Fruit fly (Drosophila melanogaster) S2 (cell line): ENCODE results near the gene Trxr1.

ENCODE experiments used
- CG8478 ChIP-seq: fragments of >200 bp; optimal IDR thresholded peaks from 2 replicates; lab custom pipeline; 2018
- CTCF ChIP-seq, 2 experiments: fragments of >200 bp; optimal IDR thresholded peaks; 2 replicates each; lab custom pipeline; 2018

Trxr1 gene

DNA sequence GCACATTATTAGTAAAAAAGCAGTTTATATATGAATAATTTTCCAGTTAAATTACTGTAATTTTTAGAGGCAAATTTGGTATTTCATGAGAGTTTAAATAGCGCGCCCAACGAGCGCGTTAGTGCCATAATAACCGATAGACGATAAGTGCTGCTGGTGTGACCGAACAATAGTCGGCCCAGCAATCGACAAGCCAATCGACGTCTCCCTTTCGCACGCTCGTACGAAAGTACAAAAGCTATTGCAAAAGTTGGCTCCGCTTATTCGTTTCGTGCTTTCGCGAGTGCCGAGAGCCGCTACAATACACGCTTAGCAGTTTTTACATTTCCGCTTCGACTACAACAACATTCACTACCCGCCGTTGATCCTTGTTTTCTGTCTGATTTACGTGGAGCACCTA lies at the start of gene Trxr1:
Gene Trxr1 (plus strand): TSS at position 231 of the 400 bp plus-strand sequence.
- TF ChIP-seq CTCF (optimal IDR thresholded peaks at IDR 0.05; lab: Kevin White, UChicago) = no peak

DNA sequence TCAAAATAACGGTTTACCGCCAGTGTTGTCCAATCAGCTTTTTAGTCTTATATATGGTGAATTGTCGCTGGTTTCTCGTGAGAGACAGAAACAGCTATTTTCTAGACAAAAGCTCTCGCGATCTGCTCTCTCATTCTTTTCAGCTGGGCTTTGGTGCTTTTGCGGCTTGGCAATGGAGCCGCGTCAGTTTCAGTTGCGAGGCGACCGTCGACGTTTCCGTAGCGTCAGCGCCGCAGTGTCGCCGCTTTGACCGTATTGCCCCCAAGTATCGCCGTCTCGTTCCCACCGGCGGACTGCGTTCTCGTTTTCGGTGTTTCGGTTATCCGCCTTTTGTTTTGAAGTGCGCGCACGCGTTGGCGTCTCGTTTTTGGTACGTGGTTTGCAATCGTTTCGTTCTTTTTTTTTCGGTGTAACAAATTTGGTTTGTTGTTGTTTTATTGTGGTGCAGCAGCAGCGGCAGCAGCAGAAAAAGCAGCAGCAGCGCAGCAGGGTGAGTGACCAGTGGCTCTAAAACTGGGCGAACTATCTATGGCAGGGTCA lies 49.2 kb upstream of the Trxr1 start:
- no peak for TF ChIP-seq CTCF (optimal IDR thresholded peaks at IDR 0.05; lab: Kevin White, UChicago)
- TF ChIP-seq CG8478 (lab: Kevin White, UChicago) = no peak

DNA sequence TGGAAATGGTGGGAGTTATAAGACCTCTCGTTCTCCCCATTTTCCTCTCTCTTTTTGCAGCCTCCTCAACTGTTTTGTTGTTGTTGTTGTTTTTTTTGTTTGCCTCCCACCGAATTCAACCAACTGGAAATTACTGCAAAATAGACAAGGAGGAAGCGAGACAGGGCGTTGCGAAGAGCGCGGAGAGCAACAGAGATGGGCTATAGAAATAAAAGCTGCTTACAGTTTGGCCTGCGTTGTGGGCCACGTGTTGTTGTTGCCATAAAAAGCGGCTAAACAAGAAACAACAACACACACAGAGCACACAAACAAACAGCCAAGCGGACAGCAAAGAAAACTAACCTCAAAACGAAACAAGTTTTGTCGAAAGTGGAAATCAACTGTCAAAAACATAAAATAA lies 47.8 kb upstream of the Trxr1 start:
- no peak for TF ChIP-seq CG8478 (lab: Kevin White, UChicago)
- no peak for TF ChIP-seq CTCF (optimal IDR thresholded peaks at IDR 0.05; lab: Kevin White, UChicago)

DNA sequence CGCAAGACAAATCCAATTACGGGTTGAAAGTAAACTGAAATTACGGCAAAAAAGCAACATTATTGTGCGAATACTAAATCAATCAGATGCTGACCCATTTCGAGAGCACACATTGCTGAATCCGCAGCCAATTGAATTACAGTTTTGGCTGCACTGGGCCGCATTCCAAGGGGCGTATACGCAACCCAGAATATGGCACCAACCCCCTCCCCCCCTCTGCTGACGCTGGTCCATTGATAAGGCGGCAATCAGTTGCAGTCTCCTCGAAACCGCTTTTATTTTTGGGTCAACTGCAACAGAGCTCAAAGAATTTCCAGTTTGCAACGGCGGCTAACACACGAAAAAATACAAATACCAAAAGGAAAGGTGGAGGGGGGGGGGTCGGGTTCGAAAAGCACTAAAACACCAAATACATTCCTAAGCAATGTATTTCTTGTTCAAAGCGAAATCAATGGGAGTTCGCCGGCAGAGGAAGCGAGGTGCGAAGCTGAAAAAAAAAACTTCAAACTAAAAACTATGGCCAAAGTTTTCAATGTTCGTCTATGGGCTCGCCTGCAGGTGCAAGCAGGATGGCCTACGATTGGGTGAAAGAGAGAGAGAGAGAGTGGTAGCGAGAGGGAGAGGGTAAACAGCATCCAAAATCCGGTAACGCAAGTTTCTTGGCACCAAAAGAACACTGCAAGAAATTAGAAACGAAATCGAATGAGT lies 46.7 kb upstream of the Trxr1 start:
- no peak for TF ChIP-seq CG8478 (lab: Kevin White, UChicago)
- TF ChIP-seq CTCF (optimal IDR thresholded peaks at IDR 0.05; lab: Kevin White, UChicago) = no peak

DNA sequence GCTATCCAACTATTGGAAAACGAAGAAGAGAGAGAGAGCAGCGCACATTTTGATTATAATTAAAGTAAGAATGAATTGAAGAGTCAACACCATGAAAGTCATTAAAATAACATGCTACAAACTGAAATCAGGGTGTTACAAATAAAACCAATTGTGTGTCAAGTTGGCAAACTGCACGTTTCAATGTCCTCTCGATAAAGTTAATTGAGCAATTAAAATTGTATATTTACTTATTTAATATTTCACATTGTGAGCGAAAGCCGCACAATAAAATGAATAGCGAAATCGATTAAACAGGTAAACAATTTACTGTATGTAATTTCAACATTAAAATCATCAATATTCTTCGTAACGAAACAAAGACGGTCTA lies 46.2 kb upstream of the Trxr1 start:
- TF ChIP-seq CG8478 (lab: Kevin White, UChicago) = no peak
- TF ChIP-seq CTCF (optimal IDR thresholded peaks at IDR 0.05; lab: Kevin White, UChicago) = no peak

DNA sequence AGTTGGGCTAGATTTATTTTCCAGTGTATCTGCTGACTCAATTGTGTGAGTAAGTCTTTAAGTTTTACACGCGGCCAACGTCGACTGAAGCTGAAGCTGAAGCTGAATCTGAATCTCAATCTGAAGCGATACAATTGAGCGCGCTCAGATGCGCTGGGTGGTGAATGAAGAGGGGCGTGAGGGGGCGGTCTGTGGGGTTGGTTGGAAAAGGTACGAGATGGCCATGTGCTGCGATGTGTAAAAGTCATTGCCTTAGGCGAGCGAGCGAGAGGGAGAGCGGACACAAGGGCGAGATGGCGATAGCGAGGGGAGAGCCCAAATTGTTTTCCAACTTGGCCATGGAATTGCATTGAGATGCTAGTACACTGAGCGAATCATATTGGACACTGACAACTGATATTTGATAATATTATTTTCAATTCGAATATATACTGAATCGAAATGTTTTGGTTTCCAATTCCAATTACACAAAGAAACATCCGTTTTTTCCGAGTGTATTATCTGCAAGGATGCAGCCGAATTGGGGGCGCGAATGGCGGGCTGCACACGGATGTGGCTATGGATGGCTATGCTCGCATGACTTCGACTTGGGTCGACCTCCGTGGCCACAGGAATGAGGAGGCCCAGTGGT lies 45.6 kb upstream of the Trxr1 start:
- no peak for TF ChIP-seq CTCF (optimal IDR thresholded peaks at IDR 0.05; lab: Kevin White, UChicago)
- TF ChIP-seq CG8478 (lab: Kevin White, UChicago) = no peak

DNA sequence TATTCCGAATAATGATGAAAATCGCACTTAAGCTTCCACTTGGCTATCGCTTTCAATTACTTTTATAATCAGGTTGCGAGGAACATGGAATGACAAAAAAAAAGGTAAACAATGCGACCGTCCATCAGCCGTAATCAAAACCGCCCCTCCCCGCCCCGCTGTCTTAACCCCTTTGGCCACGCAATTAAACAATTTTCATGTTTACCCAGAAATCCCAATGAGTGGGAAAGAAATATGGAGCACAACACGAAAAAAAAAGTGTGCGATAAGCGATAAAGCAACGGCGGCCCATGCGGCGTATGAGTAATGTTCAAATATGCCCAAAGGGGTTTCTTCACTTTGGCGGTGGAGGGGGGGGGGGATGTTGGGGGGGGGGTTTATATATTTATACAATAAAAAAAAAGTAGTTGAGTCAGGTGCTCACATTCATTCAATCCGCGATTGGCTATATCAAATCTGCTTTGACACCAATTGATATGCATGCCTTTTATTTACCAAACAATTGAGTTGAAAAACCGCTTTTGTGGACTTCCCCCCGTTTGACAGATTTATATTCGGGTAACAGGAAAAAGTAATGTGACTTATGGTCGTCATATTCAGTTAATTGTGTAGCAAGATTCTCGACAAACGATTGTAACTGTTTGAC lies 43.3 kb upstream of the Trxr1 start:
- TF ChIP-seq CTCF (optimal IDR thresholded peaks at IDR 0.05; lab: Kevin White, UChicago) = no peak
- TF ChIP-seq CG8478 (lab: Kevin White, UChicago) = no peak

DNA sequence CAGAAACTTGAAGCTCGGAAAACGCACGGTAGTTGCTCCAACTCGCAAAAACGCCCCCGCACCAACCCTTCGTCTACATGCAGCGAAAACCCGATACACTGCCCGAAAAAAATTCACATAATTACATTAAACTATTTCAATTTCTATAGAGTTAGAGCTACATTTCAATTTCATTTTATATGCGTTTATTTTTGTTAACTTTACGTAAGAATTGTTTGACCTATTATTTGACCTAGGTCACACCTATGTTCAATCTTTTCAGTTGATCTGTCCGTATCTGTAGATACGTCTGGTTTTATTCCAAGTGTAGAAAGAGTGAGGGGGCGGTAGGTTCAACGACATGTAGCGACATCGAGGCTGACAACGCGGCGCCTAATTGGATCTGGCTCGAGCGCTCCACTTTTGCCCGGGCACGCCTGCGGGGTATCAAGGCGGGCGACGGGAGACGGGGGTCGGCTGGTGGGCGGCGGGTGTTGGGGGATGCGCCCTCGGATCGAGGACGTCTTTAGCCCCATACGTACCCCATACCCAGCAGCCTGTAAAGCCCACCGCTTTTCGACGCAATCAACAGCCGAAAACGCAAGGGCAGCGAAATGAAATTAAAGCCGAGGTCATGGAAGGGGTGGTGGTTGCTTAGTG lies 39.5 kb upstream of the Trxr1 start:
- no peak for TF ChIP-seq CG8478 (lab: Kevin White, UChicago)
- no peak for TF ChIP-seq CTCF (optimal IDR thresholded peaks at IDR 0.05; lab: Kevin White, UChicago)

DNA sequence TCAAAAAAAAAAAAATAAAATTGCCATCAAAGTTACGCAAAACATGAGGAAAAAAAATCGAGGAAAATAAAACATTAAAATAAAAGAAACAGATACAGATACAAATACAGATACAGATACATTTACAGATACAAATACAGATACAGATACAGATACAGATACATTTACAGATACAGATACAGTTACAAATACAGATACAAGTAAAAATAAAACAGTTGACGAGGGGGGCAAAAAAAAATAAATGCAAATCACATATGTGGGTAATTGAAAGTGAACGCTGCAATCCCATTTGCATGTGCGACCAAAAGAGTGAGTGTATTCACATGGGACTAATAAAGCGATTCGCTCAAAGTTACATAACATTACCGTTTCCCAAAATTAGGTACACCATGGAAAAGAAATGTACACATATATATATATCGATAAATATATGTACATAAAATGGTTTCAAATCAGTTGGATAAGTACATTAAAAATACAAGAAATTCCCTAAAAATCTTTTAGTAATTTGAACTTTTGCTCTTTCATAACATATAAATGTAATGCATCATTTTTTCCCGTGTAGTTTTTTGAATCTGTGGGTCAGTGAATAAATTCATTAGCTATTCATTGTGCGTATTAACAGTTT lies 36.6 kb upstream of the Trxr1 start:
- no peak for TF ChIP-seq CG8478 (lab: Kevin White, UChicago)
- no peak for TF ChIP-seq CTCF (optimal IDR thresholded peaks at IDR 0.05; lab: Kevin White, UChicago)

DNA sequence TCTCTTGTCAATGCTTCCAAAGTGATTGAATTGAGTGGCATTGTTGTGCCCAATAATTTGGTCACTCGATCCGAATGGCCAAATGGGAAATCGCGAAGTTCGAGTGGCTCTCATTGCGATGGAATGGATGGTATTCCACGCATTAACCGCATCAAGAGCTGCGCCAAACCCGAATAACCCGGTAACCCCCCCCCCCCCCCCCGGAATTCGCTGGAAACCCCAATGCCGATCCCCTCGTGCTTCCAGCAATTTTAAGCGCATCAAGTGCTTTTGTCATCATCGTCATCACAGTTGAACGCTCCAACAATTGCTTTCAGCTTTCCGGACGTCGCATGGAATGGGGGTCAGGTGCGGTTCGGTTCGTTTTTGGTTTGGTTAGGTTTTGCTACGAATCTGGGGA lies 35.8 kb upstream of the Trxr1 start:
- no peak for TF ChIP-seq CTCF (optimal IDR thresholded peaks at IDR 0.05; lab: Kevin White, UChicago)
- TF ChIP-seq CG8478 (lab: Kevin White, UChicago) = no peak

DNA sequence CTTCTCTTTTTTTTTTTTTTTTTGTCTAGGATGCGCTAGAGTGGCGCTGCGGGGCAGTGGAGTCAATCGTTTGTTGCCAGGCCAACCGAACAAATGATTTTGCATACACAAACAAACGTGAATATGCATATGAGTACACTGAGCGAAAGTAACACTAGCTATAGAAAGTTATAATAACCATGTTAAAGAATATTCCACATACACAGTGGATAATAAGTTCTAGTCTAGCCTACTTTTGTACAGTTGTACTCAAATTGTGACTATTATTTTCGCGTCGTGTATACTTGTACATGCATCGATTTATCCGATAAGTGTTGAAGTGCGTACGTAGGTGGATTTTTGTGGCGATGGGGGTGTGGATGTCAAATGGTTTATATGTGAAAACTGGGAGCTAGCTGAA lies 35.3 kb upstream of the Trxr1 start:
- TF ChIP-seq CTCF (optimal IDR thresholded peaks at IDR 0.05; lab: Kevin White, UChicago) (no peak), CG8478 (lab: Kevin White, UChicago) (no peak)

DNA sequence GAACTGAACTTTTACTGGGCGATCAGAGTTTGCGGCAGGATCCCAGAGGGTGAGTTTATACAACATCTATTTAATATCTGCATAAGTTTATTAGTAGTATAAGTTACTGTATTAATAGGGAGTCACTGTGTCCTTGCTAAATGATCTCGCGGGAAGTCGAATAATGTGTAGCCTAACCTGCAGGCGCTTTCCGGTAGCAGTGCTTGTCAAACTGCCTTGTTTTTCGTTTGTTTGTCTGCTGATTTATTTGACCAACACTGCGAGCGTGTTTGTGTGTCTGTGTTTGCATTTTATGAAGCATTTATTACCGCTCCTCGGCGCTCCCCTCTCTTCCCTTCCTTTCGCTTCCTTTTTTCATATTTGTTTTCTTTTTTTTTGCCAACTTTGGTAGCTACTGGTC lies 31.7 kb upstream of the Trxr1 start:
- TF ChIP-seq CG8478 (lab: Kevin White, UChicago) = no peak
- peak; percentile 77 to 79 for TF ChIP-seq CTCF (optimal IDR thresholded peaks at IDR 0.05; lab: Kevin White, UChicago)

DNA sequence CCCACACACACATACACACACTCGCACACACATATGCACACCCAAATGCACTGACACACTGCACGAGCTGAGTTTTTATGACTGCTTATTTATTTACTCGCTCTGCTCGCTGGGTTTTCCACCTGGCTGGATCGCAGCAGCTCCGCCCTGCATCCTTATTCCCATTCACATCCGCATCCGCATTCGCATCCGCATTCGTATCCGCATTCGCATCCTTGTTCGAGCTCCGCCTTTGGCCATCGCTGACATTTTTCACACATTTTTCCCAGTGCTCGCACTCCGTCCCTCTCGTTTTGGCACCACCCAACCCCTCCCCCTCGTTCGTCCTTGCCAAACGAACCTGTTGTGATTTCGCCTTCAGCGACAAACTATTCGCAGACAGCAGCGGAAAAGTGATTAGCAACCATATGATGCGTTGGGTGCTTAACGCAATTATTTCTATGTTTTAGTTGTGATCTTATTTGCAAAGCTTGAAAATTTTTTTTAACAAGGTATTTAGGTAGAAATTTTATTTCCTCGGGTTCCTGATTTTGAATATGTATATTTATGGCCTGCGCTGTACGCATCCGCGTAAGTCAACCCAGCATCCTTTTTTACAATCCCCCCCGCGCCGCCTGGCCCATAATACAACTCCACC lies 31.1 kb upstream of the Trxr1 start:
- no peak for TF ChIP-seq CTCF (optimal IDR thresholded peaks at IDR 0.05; lab: Kevin White, UChicago)
- no peak for TF ChIP-seq CG8478 (lab: Kevin White, UChicago)
